Worm (Caenorhabditis elegans): ENCODE results near the gene rps-14.

DNA sequence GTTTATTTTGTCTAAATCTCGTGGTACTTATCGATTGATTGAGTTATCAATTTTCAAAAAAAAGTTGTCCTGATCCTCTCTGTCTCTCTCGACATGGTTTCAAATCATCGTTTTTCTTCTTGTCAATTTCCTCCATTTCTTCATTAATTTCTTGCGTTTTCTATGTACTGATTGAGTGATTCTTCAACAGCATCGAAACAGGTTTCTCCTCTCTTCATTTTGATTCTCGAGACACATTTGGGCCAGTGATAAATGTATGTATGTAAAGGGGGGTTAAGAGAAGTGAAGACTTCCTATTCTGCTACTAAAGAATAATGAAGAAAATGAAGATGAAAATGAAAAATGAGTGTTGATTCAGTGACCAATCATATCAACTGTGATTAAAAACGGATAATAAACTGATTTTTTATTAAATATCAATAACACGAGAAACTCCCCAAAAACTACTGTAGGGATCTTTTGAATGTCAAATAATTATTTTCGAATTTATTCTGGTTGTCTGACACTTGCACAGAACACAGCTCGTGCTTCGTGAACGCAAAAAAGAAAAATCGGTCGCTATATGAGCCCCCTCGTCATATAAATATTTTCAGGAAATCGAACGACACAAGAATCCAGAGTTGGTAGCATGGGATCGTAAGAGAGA lies 23.9 kb upstream of the rps-14 start:
- TF ChIP-seq hlh-1 (tag; optimal IDR thresholded peaks at IDR 0.05) (no peak), lin-32 (GFP tag; optimal IDR thresholded peaks at IDR 0.05) (no peak), unc-39 (tag; optimal IDR thresholded peaks at IDR 0.05) (no peak), elt-1 (tag; optimal IDR thresholded peaks at IDR 0.05; ENCODE audit: borderline replicate concordance, insufficient read depth) (no peak), unc-62 (GFP tag; optimal IDR thresholded peaks at IDR 0.05) (no peak), flh-1 (GFP tag; optimal IDR thresholded peaks at IDR 0.05) (no peak), mab-5 (tag; optimal IDR thresholded peaks at IDR 0.05) (no peak), pha-4 (tag; optimal IDR thresholded peaks at IDR 0.05) (no peak)

All from whole organism, mixed stage, embryonic.